Fruit fly (Drosophila melanogaster) whole organism, prepupa: ENCODE measurements around the gene eIF1.

ENCODE experiments used
- Blimp-1 ChIP-seq: fragments of 200-800 bp; sonication (Bioruptor generic); optimal IDR thresholded peaks from 3 replicates; lab custom pipeline; 2017; ENCODE audit warnings: missing biosample characterization, missing genetic modification characterization, mild to moderate bottlenecking, moderate library complexity, missing genetic modification reagents
- CG10669 ChIP-seq: fragments of 200-800 bp; sonication (Bioruptor generic); optimal IDR thresholded peaks from 3 replicates; lab custom pipeline; 2018; ENCODE audit warnings: missing biosample characterization, mild to moderate bottlenecking, missing genetic modification characterization, moderate library complexity
- CG11762 ChIP-seq: fragments of 200-800 bp; sonication (Bioruptor generic); optimal IDR thresholded peaks from 3 replicates; lab custom pipeline; 2016; ENCODE audit warnings: missing biosample characterization, missing genetic modification characterization; ENCODE audit not compliant: insufficient read depth
- CG11902 ChIP-seq: fragments of 200-800 bp; sonication (Bioruptor generic); optimal IDR thresholded peaks from 3 replicates; lab custom pipeline; 2016; ENCODE audit warnings: missing biosample characterization, missing genetic modification characterization
- CG1621 ChIP-seq: fragments of 200-800 bp; sonication (Bioruptor generic); optimal IDR thresholded peaks from 3 replicates; lab custom pipeline; 2018; ENCODE audit warnings: missing biosample characterization, mild to moderate bottlenecking, missing genetic modification characterization
- CG3032 ChIP-seq: fragments of 200-800 bp; optimal IDR thresholded peaks from 2 replicates; lab custom pipeline; 2019; ENCODE audit warnings: missing biosample characterization, mild to moderate bottlenecking, missing genetic modification characterization, moderate library complexity
- CG32006 ChIP-seq: fragments of 200-800 bp; sonication (Bioruptor generic); optimal IDR thresholded peaks from 3 replicates; lab custom pipeline; 2017; ENCODE audit warnings: missing biosample characterization, mild to moderate bottlenecking, missing genetic modification characterization
- CG34406 ChIP-seq: fragments of 200-800 bp; sonication (Bioruptor generic); optimal IDR thresholded peaks from 3 replicates; lab custom pipeline; 2016; ENCODE audit warnings: missing biosample characterization, missing genetic modification characterization
- CG3919 ChIP-seq: fragments of 200-800 bp; sonication (Bioruptor generic); optimal IDR thresholded peaks from 3 replicates; lab custom pipeline; 2016; ENCODE audit warnings: missing biosample characterization, missing genetic modification characterization
- CG4318 ChIP-seq: fragments of 200-800 bp; sonication (Bioruptor generic); optimal IDR thresholded peaks from 3 replicates; lab custom pipeline; 2017; ENCODE audit warnings: missing biosample characterization, mild to moderate bottlenecking, missing genetic modification characterization
- CG6808 ChIP-seq: fragments of 200-800 bp; sonication (Bioruptor generic); optimal IDR thresholded peaks from 3 replicates; lab custom pipeline; 2017; ENCODE audit warnings: missing biosample characterization, missing genetic modification characterization, mild to moderate bottlenecking, moderate library complexity, missing genetic modification reagents
- CG6854 ChIP-seq: fragments of 200-800 bp; sonication (Bioruptor generic); optimal IDR thresholded peaks from 2 replicates; lab custom pipeline; 2017; ENCODE audit warnings: missing biosample characterization, mild to moderate bottlenecking, missing genetic modification characterization
- CG7368 ChIP-seq: fragments of 200-800 bp; sonication (Bioruptor generic); optimal IDR thresholded peaks from 3 replicates; lab custom pipeline; 2016; ENCODE audit warnings: missing biosample characterization, missing genetic modification characterization
- CG8319 ChIP-seq: fragments of 200-800 bp; sonication (Bioruptor generic); optimal IDR thresholded peaks from 3 replicates; lab custom pipeline; 2016; ENCODE audit warnings: missing biosample characterization, missing genetic modification characterization
- CG8632 ChIP-seq: fragments of 200-800 bp; sonication (Bioruptor generic); optimal IDR thresholded peaks from 3 replicates; lab custom pipeline; 2016; ENCODE audit warnings: missing biosample characterization, missing genetic modification characterization
- Eip75B ChIP-seq: fragments of 200-800 bp; sonication (Bioruptor generic); optimal IDR thresholded peaks from 3 replicates; lab custom pipeline; 2016; ENCODE audit warnings: missing biosample characterization, missing genetic modification characterization
- Eip78C ChIP-seq: fragments of 200-800 bp; sonication (Bioruptor generic); peaks from one replicate; lab custom pipeline; 2016; ENCODE audit warnings: missing biosample characterization, missing genetic modification characterization
- Eip93F ChIP-seq: fragments of 200-800 bp; sonication (Bioruptor generic); optimal IDR thresholded peaks from 2 replicates; lab custom pipeline; 2016; ENCODE audit warnings: missing biosample characterization, mild to moderate bottlenecking, missing genetic modification characterization
- Ets21C ChIP-seq: fragments of 200-800 bp; sonication (Bioruptor generic); optimal IDR thresholded peaks from 3 replicates; lab custom pipeline; 2016; ENCODE audit warnings: missing biosample characterization, missing genetic modification characterization
- Gug ChIP-seq: fragments of 200-800 bp; sonication (Bioruptor generic); IDR thresholded peaks from 2 replicates; pipeline ENCODE4 v1.3.6; 2022; ENCODE audit warnings: missing biosample characterization, missing genetic modification characterization
- Hr38 ChIP-seq: sonication (Bioruptor generic); optimal IDR thresholded peaks from 2 replicates; lab custom pipeline; 2016; ENCODE audit warnings: missing biosample characterization, missing genetic modification characterization
- Hr39 ChIP-seq: fragments of 200-800 bp; sonication (Bioruptor generic); optimal IDR thresholded peaks from 2 replicates; lab custom pipeline; 2016; ENCODE audit warnings: missing biosample characterization, missing genetic modification characterization
- Hr4 ChIP-seq: fragments of 200-800 bp; sonication (Bioruptor generic); optimal IDR thresholded peaks from 3 replicates; lab custom pipeline; 2016; ENCODE audit warnings: missing biosample characterization, missing genetic modification characterization
- Lpt ChIP-seq: fragments of 200-800 bp; sonication (Bioruptor generic); optimal IDR thresholded peaks from 3 replicates; lab custom pipeline; 2016; ENCODE audit warnings: missing biosample characterization, missing genetic modification characterization
- OdsH ChIP-seq: fragments of 200-800 bp; sonication (Bioruptor generic); optimal IDR thresholded peaks from 3 replicates; lab custom pipeline; 2016; ENCODE audit warnings: missing biosample characterization, missing genetic modification characterization
- Smox ChIP-seq: fragments of 200-800 bp; sonication (Bioruptor generic); optimal IDR thresholded peaks from 3 replicates; lab custom pipeline; 2016; ENCODE audit warnings: missing biosample characterization, missing genetic modification characterization
- Sox102F ChIP-seq: fragments of 200-800 bp; sonication (Bioruptor generic); optimal IDR thresholded peaks from 2 replicates; lab custom pipeline; 2016; ENCODE audit warnings: missing biosample characterization, mild to moderate bottlenecking, missing genetic modification characterization
- Sox15 ChIP-seq: fragments of 200-800 bp; sonication (Bioruptor generic); optimal IDR thresholded peaks from 3 replicates; lab custom pipeline; 2016; ENCODE audit warnings: missing biosample characterization, missing genetic modification characterization
- achi ChIP-seq: fragments of 200-800 bp; sonication (Bioruptor generic); optimal IDR thresholded peaks from 3 replicates; lab custom pipeline; 2016; ENCODE audit warnings: missing biosample characterization, missing genetic modification characterization
- acj6 ChIP-seq: fragments of 200-800 bp; sonication (Bioruptor generic); optimal IDR thresholded peaks from 3 replicates; lab custom pipeline; 2016; ENCODE audit warnings: missing biosample characterization, missing genetic modification characterization
- dsx ChIP-seq: fragments of 200-800 bp; optimal IDR thresholded peaks from 3 replicates; lab custom pipeline; 2019; ENCODE audit warnings: missing biosample characterization, mild to moderate bottlenecking, missing genetic modification characterization, moderate library complexity; ENCODE audit not compliant: poor library complexity, severe bottlenecking
- esn ChIP-seq: fragments of 200-800 bp; sonication (Bioruptor generic); optimal IDR thresholded peaks from 2 replicates; lab custom pipeline; 2016; ENCODE audit warnings: missing biosample characterization, mild to moderate bottlenecking, missing genetic modification characterization, moderate library complexity
- fd59A ChIP-seq: fragments of 200-800 bp; sonication (Bioruptor generic); optimal IDR thresholded peaks from 2 replicates; lab custom pipeline; 2017; ENCODE audit warnings: missing biosample characterization, mild to moderate bottlenecking, missing genetic modification characterization, missing genetic modification reagents
- fkh ChIP-seq: fragments of 200-800 bp; sonication (Bioruptor generic); optimal IDR thresholded peaks from 3 replicates; lab custom pipeline; 2017; ENCODE audit warnings: missing biosample characterization, mild to moderate bottlenecking, missing genetic modification characterization, moderate library complexity
- net ChIP-seq: fragments of 200-800 bp; sonication (Bioruptor generic); optimal IDR thresholded peaks from 3 replicates; lab custom pipeline; 2016; ENCODE audit warnings: missing biosample characterization, missing genetic modification characterization
- pdm3 ChIP-seq: fragments of 200-800 bp; sonication (Bioruptor generic); optimal IDR thresholded peaks from 3 replicates; lab custom pipeline; 2016; ENCODE audit warnings: missing biosample characterization, missing genetic modification characterization
- salr ChIP-seq, 2 experiments: fragments of 200-800 bp; sonication (Bioruptor generic); optimal IDR thresholded peaks; 3 replicates each; lab custom pipeline; 2016 to 2018; ENCODE audit warnings: missing biosample characterization in 2 of 2, missing genetic modification characterization in 2 of 2, mild to moderate bottlenecking in 1 of 2
- spab ChIP-seq: fragments of 200-800 bp; sonication (Bioruptor generic); optimal IDR thresholded peaks from 2 replicates; lab custom pipeline; 2017; ENCODE audit warnings: missing biosample characterization, mild to moderate bottlenecking, missing genetic modification characterization, missing genetic modification reagents
- svp ChIP-seq: fragments of 200-800 bp; sonication (Bioruptor generic); peaks from one replicate; lab custom pipeline; 2016; ENCODE audit warnings: missing biosample characterization, missing genetic modification characterization
- topi ChIP-seq: fragments of 200-800 bp; sonication (Bioruptor generic); optimal IDR thresholded peaks from 3 replicates; lab custom pipeline; 2016; ENCODE audit warnings: missing biosample characterization, missing genetic modification characterization
- vri ChIP-seq: fragments of 200-800 bp; sonication (Bioruptor generic); optimal IDR thresholded peaks from 3 replicates; lab custom pipeline; 2016; ENCODE audit warnings: missing biosample characterization, mild to moderate bottlenecking, missing genetic modification characterization

Gene eIF1

DNA sequence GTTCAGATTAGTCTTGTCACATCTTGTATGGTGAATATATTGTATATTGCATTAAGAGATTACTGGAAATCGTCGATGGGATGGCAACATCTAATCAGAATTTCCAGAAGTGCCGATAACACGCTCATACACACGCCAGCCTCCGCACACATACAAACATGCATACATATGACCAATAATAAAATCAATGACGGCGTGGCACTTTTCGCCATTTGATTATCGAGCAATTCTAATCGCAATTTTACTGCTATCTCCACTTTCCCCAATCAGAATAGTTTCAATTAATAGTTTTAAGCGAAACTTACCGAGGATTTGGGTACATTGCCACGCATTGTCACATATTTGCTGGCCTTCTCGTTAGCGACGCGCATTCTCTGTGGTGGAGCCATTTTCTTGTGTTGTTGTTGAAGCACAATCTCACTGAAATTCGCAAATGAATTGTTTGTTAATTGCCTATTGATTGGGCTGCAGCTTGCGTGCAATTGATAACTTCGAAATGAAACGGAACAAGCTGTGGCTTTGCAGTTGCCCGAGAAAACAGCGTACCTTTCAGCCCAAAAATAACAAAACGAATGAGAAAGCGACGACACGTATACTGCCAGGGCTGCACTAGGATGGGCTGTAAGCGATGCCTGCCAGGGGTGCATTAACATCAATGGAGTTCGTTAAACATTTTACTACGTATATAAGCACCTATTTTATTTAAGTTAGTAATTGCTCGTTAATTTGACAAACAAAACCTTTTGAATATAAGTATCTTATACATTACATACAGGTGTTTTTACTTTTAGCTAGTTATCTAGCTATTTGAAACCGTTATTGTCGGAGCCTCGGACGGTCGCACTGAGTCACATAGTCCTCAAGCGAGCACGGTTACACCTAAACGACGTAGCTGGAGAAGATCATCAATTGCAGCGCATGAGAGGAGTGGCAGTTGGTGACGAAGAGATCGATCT lies 24.4 kb upstream of the eIF1 start, which contains the start of the genes CG32276 and gry (continued):
- TF ChIP-seq Eip93F (GFP tag; lab: Kevin White, UChicago), result peak; percentile 78
- TF ChIP-seq achi, result peak; percentile 60
- TF ChIP-seq pdm3 (GFP tag; lab: Kevin White, UChicago), result no peak
- peak; percentile 57 for TF ChIP-seq CG8319
- TF ChIP-seq CG3919 (GFP tag; lab: Kevin White, UChicago), result peak; percentile 84
- 0 out of 2 replicates have a peak, but pooled peaks have one; percentile 27 for TF ChIP-seq Gug
- peak; percentile 11 for TF ChIP-seq fd59A (GFP tag; lab: Kevin White, UChicago)
- TF ChIP-seq CG4318 (GFP tag; lab: Kevin White, UChicago), result no peak
- peak; percentile 70 for TF ChIP-seq topi (GFP tag; lab: Kevin White, UChicago)
- TF ChIP-seq vri, result no peak
- no peak for TF ChIP-seq CG7368 (GFP tag; lab: Kevin White, UChicago)
- no peak for TF ChIP-seq Eip78C (GFP tag; lab: Kevin White, UChicago)
- peak; percentile 48 for TF ChIP-seq CG1621
- TF ChIP-seq Lpt (GFP tag; lab: Kevin White, UChicago), result no peak
- TF ChIP-seq Sox15, result peak; percentile 51
- TF ChIP-seq svp (GFP tag; lab: Kevin White, UChicago), result peak; percentile 86
- no peak for TF ChIP-seq Eip75B (GFP tag; lab: Kevin White, UChicago)
- peak; percentile 75 for TF ChIP-seq Sox102F (GFP tag; lab: Kevin White, UChicago)
- no peak for TF ChIP-seq salr (GFP tag; optimal IDR thresholded peaks at IDR 0.05; lab: Kevin White, UChicago)
- peak; percentile 77 for TF ChIP-seq Ets21C (GFP tag; lab: Kevin White, UChicago)
- peak; percentile 63 for TF ChIP-seq CG11902

DNA sequence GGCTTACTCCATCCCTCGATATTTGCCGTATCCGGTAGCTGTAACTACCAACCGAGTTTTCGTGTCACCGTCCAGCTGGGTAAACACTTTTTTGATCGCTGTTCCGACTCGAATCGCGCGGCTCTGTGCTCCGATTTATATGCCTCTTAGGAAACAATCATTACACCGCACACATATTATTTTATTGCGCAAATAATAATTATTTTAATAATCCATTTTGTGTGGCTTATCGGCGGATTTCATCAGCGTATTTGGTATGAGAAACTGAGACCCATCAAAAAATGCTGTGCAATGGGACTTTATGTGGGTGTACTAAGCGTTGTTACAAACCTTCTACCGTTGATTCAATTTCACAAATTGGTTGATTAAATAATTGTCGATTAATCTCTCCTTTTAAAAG lies 20.1 kb upstream of the eIF1 start, which contains the start of gene CG32271:
TSS of gene CG32271 (minus strand) at position 101 of the 400 bp plus-strand sequence.
- TF ChIP-seq Gug (no peak), esn (GFP tag; lab: Kevin White, UChicago) (no peak), CG32006 (GFP tag; lab: Kevin White, UChicago) (no peak), Hr39 (GFP tag; lab: Kevin White, UChicago) (no peak), achi (no peak), Smox (GFP tag; lab: Kevin White, UChicago) (no peak), spab (GFP tag; lab: Kevin White, UChicago) (no peak), Blimp-1 (no peak), pdm3 (GFP tag; lab: Kevin White, UChicago) (no peak), CG6854 (GFP tag; lab: Kevin White, UChicago) (no peak), Eip93F (GFP tag; lab: Kevin White, UChicago) (no peak), Eip75B (GFP tag; lab: Kevin White, UChicago) (no peak), CG3032 (tag; lab: Kevin White, UChicago) (no peak), CG10669 (GFP tag; lab: Kevin White, UChicago) (no peak), Sox102F (GFP tag; lab: Kevin White, UChicago) (no peak), Eip78C (GFP tag; lab: Kevin White, UChicago) (no peak)

dm6 chr3L:3204348-3204747 lies 18.8 kb upstream of the eIF1 start, which contains the start of gene CG33159:
CG33159 (minus strand) TSS chr3L:3204448.
- TF ChIP-seq dsx (GFP tag; lab: Kevin White, UChicago) (no peak), CG6808 (GFP tag; lab: Kevin White, UChicago) (no peak), acj6 (GFP tag; lab: Kevin White, UChicago) (no peak), net (GFP tag; lab: Kevin White, UChicago) (no peak), CG32006 (GFP tag; lab: Kevin White, UChicago) (no peak), CG11762 (no peak), fkh (GFP tag; lab: Kevin White, UChicago) (no peak), Eip75B (GFP tag; lab: Kevin White, UChicago) (no peak), CG8632 (GFP tag; lab: Kevin White, UChicago) (no peak), CG34406 (no peak), Hr38 (GFP tag; lab: Kevin White, UChicago) (no peak), Sox102F (GFP tag; lab: Kevin White, UChicago) (no peak), pdm3 (GFP tag; lab: Kevin White, UChicago) (no peak), CG11902 (no peak), OdsH (GFP tag; lab: Kevin White, UChicago) (no peak), Hr4 (no peak), Ets21C (GFP tag; lab: Kevin White, UChicago) (no peak)
- TF ChIP-seq, all 60 proteins: peak for 0
